Fruit fly (Drosophila melanogaster): Measurements from ENCODE around the gene Pcyt2.
A peak's percentile ranks its signal among the peaks of the same experiment; 100 is the strongest.

Pcyt2 gene

dm6 chr3L:1584781-1585180 is 31.5 kb downstream of the Pcyt2 start (continued):
- TF ChIP-seq HLHmδ (GFP tag; optimal IDR thresholded peaks at IDR 0.05) (no peak), CG2712 (tag; optimal IDR thresholded peaks at IDR 0.05) (peak; percentile 36), zfh1 (GFP tag; IDR thresholded peaks at IDR 0.05) (peak; percentile 58; the same call in 2 of the 3 replicates), lbe (GFP tag; optimal IDR thresholded peaks at IDR 0.05) (peak; percentile 34), fd64A (GFP tag; optimal IDR thresholded peaks at IDR 0.05) (no peak), bcd (GFP tag; optimal IDR thresholded peaks at IDR 0.05) (no peak), grau (tag; optimal IDR thresholded peaks at IDR 0.05) (no peak), CG34224 (GFP tag; IDR thresholded peaks at IDR 0.05; ENCODE audit: partially characterized antibody) (no peak), dati (GFP tag; IDR thresholded peaks at IDR 0.05) (no peak), Oaz (GFP tag; IDR thresholded peaks at IDR 0.05) (no peak), crp (GFP tag; optimal IDR thresholded peaks at IDR 0.05) (no peak), CG4404 (GFP tag; IDR thresholded peaks at IDR 0.05) (0 out of 2 replicates have a peak, but pooled peaks have one; percentile 18), CG2889 (GFP tag; IDR thresholded peaks at IDR 0.05) (no peak), btn (GFP tag; optimal IDR thresholded peaks at IDR 0.05) (no peak), CHES-1-like (GFP tag; optimal IDR thresholded peaks at IDR 0.05) (no peak), phol (tag; optimal IDR thresholded peaks at IDR 0.05) (peak; percentile 38), p53 (GFP tag; optimal IDR thresholded peaks at IDR 0.05) (no peak), odd (GFP tag; optimal IDR thresholded peaks at IDR 0.05) (no peak), esg (GFP tag; conservative IDR thresholded peaks at IDR 0.05) (no peak), hkb (optimal IDR thresholded peaks at IDR 0.05) (no peak), hkb (GFP tag; IDR thresholded peaks at IDR 0.05) (0 out of 2 replicates have a peak, but pooled peaks have one; percentile 34), CG15479 (GFP tag; optimal IDR thresholded peaks at IDR 0.05) (no peak), trem (tag; optimal IDR thresholded peaks at IDR 0.05) (no peak), NC2α (GFP tag; optimal IDR thresholded peaks at IDR 0.05) (no peak), gsb (GFP tag; IDR thresholded peaks at IDR 0.05) (no peak), wdn (GFP tag; IDR thresholded peaks at IDR 0.05) (no peak), fd96Cb (tag; optimal IDR thresholded peaks at IDR 0.05) (peak; percentile 62), dysf (GFP tag; IDR thresholded peaks at IDR 0.05) (peak; percentile 54; the same call in 1 of the 3 replicates), amos (GFP tag; IDR thresholded peaks at IDR 0.05; ENCODE audit: partially characterized antibody) (no peak), org-1 (GFP tag; optimal IDR thresholded peaks at IDR 0.05) (no peak), Tbp (GFP tag; optimal IDR thresholded peaks at IDR 0.05) (no peak), E2f2 (GFP tag; IDR thresholded peaks at IDR 0.05) (no peak), CG13894 (tag; optimal IDR thresholded peaks at IDR 0.05) (no peak), CG15601 (tag; optimal IDR thresholded peaks at IDR 0.05) (no peak), CG18262 (tag; optimal IDR thresholded peaks at IDR 0.05) (peak; percentile 46), CG16779 (GFP tag; IDR thresholded peaks at IDR 0.05) (no peak), CG4282 (GFP tag; optimal IDR thresholded peaks at IDR 0.05) (no peak), bab2 (GFP tag; optimal IDR thresholded peaks at IDR 0.05) (peak; percentile 16), CG8944 (GFP tag; optimal IDR thresholded peaks at IDR 0.05) (no peak), CG10321 (GFP tag; IDR thresholded peaks at IDR 0.05) (no peak), CG2129 (GFP tag; IDR thresholded peaks at IDR 0.05; ENCODE audit: partially characterized antibody) (no peak), Lim3 (GFP tag; IDR thresholded peaks at IDR 0.05) (no peak), row (GFP tag; IDR thresholded peaks at IDR 0.05) (0 out of 3 replicates have a peak, but pooled peaks have one; percentile 26), Camta (GFP tag; optimal IDR thresholded peaks at IDR 0.05) (no peak), CG6689 (GFP tag; IDR thresholded peaks at IDR 0.05) (peak; percentile 65), tna (GFP tag; IDR thresholded peaks at IDR 0.05; ENCODE audit: partially characterized antibody) (no peak), CG2120 (GFP tag; optimal IDR thresholded peaks at IDR 0.05) (no peak), CG7963 (GFP tag; IDR thresholded peaks at IDR 0.05; ENCODE audit: partially characterized antibody) (no peak), zen2 (GFP tag; IDR thresholded peaks at IDR 0.05; ENCODE audit: partially characterized antibody) (no peak), Nf-YA (GFP tag; IDR thresholded peaks at IDR 0.05) (peak; percentile 31; the same call in 1 of the 2 replicates), CG17385 (GFP tag; optimal IDR thresholded peaks at IDR 0.05) (no peak), CG14050 (GFP tag; IDR thresholded peaks at IDR 0.05) (no peak)

All from whole organism, embryonic.